Fruit fly (Drosophila melanogaster) S2 (cell line): ENCODE measurements around the gene LeuRS.

Source experiments
- CG8478 ChIP-seq: fragments of >200 bp; optimal IDR thresholded peaks from 2 replicates; lab custom pipeline; 2018
- CTCF ChIP-seq, 2 experiments: fragments of >200 bp; optimal IDR thresholded peaks; 2 replicates each; lab custom pipeline; 2018

DNA sequence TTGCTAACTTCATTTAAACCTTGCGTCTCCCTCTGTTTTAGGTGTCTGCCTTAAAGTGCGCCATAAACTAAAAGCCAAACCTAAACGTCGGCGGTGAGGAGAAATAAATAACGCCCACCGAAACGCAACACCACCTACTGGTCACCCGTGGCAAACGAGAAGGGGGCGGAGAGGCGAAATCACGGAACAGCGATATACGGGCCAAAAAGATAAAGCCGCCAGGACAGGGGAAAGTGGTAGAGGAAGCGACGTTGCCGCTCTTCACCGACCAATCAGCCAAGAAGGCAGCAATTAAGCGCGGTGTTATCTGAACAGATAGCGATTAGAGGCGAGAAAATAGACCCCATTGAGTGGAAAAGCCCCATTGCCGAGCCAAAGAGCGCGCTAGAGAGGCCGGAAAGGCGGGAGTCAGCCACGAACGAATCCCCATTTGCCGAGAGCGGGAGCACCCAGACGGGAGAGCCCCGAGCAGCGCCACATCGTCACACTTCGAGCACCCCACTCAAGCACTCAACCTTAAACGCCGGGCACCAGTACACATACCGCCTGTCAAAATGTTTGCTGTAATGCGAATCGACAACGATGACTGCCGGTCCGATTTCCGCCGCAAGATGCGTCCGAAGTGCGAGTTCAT is 30.7 kb upstream of the LeuRS start:
- TF ChIP-seq CG8478 (no peak), CTCF (optimal IDR thresholded peaks at IDR 0.05; lab: Kevin White, UChicago) (no peak)
